Worm (Caenorhabditis elegans) whole organism, mixed stage, embryonic: ENCODE measurements around the gene cyp-31A2.

Experiments used
- M03D4.4 ChIP-seq: sonication (generic microtip); optimal IDR thresholded peaks from 2 replicates; lab custom pipeline; 2017; ENCODE audit warnings: mild to moderate bottlenecking, missing genetic modification characterization, missing compliant biosample characterization
- bed-3 ChIP-seq: fragments of 200-800 bp; sonication (Bioruptor generic); optimal IDR thresholded peaks from 3 replicates; lab custom pipeline; 2018; ENCODE audit warnings: mild to moderate bottlenecking, missing genetic modification characterization, moderate library complexity, missing compliant biosample characterization
- blmp-1 ChIP-seq: fragments of 150-350 bp; optimal IDR thresholded peaks from 2 replicates; lab custom pipeline; 2014; ENCODE audit warnings: missing biosample characterization, missing genetic modification characterization
- ceh-43 ChIP-seq: fragments of 200-800 bp; sonication (Bioruptor generic); optimal IDR thresholded peaks from 2 replicates; lab custom pipeline; 2018; ENCODE audit warnings: mild to moderate bottlenecking, missing genetic modification characterization, moderate library complexity, missing compliant biosample characterization
- ceh-83 ChIP-seq: fragments of 200-800 bp; sonication (Bioruptor generic); optimal IDR thresholded peaks from 2 replicates; lab custom pipeline; 2018; ENCODE audit warnings: mild to moderate bottlenecking, missing genetic modification characterization, missing compliant biosample characterization
- ces-1 ChIP-seq: fragments of 150-350 bp; optimal IDR thresholded peaks from 2 replicates; lab custom pipeline; 2014; ENCODE audit warnings: missing biosample characterization, missing genetic modification reagents, missing genetic modification characterization
- cnd-1 ChIP-seq: fragments of 200-800 bp; sonication (Bioruptor generic); optimal IDR thresholded peaks from 2 replicates; lab custom pipeline; 2018; ENCODE audit warnings: mild to moderate bottlenecking, missing genetic modification characterization, missing compliant biosample characterization
- drap-1 ChIP-seq: fragments of 200-800 bp; sonication (Bioruptor generic); optimal IDR thresholded peaks from 3 replicates; lab custom pipeline; 2018; ENCODE audit warnings: mild to moderate bottlenecking, missing genetic modification characterization, missing compliant biosample characterization
- elt-1 ChIP-seq: sonication (generic microtip); optimal IDR thresholded peaks from 2 replicates; lab custom pipeline; 2017; ENCODE audit warnings: missing genetic modification characterization, mild to moderate bottlenecking, missing compliant biosample characterization, antibody characterized with exemption, moderate library complexity, borderline replicate concordance; ENCODE audit not compliant: insufficient read depth
- elt-3 ChIP-seq: fragments of 150-350 bp; optimal IDR thresholded peaks from 2 replicates; lab custom pipeline; 2014; ENCODE audit warnings: missing biosample characterization, missing genetic modification characterization
- flh-1 ChIP-seq: fragments of 200-800 bp; sonication (Bioruptor generic); optimal IDR thresholded peaks from 2 replicates; lab custom pipeline; 2018; ENCODE audit warnings: mild to moderate bottlenecking, missing genetic modification characterization, moderate library complexity, missing compliant biosample characterization
- ham-2 ChIP-seq: fragments of 200-800 bp; sonication (Bioruptor generic); optimal IDR thresholded peaks from 2 replicates; lab custom pipeline; 2018; ENCODE audit warnings: mild to moderate bottlenecking, missing genetic modification characterization, missing compliant biosample characterization
- hlh-1 ChIP-seq: fragments of 150-350 bp; optimal IDR thresholded peaks from 2 replicates; lab custom pipeline; 2014; ENCODE audit warnings: missing biosample characterization, missing genetic modification reagents, missing genetic modification characterization
- lin-32 ChIP-seq: fragments of 200-800 bp; sonication (Bioruptor generic); optimal IDR thresholded peaks from 2 replicates; lab custom pipeline; 2018; ENCODE audit warnings: mild to moderate bottlenecking, missing genetic modification characterization, missing compliant biosample characterization
- lsy-2 ChIP-seq: fragments of 150-350 bp; optimal IDR thresholded peaks from 2 replicates; lab custom pipeline; 2014; ENCODE audit warnings: missing biosample characterization, missing genetic modification characterization
- mab-5 ChIP-seq: fragments of 150-350 bp; optimal IDR thresholded peaks from 2 replicates; lab custom pipeline; 2014; ENCODE audit warnings: missing biosample characterization, missing genetic modification characterization
- mep-1 ChIP-seq: fragments of 150-350 bp; optimal IDR thresholded peaks from 2 replicates; lab custom pipeline; 2017; ENCODE audit warnings: missing biosample characterization, missing genetic modification reagents, missing genetic modification characterization, inconsistent platforms
- nhr-2 ChIP-seq: fragments of 150-350 bp; optimal IDR thresholded peaks from 2 replicates; lab custom pipeline; 2014; ENCODE audit warnings: missing biosample characterization, missing genetic modification characterization
- nhr-237 ChIP-seq: fragments of 150-350 bp; optimal IDR thresholded peaks from 2 replicates; lab custom pipeline; 2014; ENCODE audit warnings: missing biosample characterization, missing genetic modification characterization
- nhr-28 ChIP-seq: fragments of 150-350 bp; optimal IDR thresholded peaks from 2 replicates; lab custom pipeline; 2014; ENCODE audit warnings: missing biosample characterization, missing genetic modification characterization
- pha-4 ChIP-seq: fragments of 150-350 bp; optimal IDR thresholded peaks from 2 replicates; lab custom pipeline; 2018; ENCODE audit warnings: missing biosample characterization, missing genetic modification reagents, missing genetic modification characterization
- snpc-4 ChIP-seq: fragments of 150-350 bp; optimal IDR thresholded peaks from 2 replicates; lab custom pipeline; 2014; ENCODE audit warnings: missing biosample characterization, missing genetic modification characterization
- sptf-1 ChIP-seq: sonication (generic microtip); optimal IDR thresholded peaks from 2 replicates; lab custom pipeline; 2017; ENCODE audit warnings: mild to moderate bottlenecking, missing genetic modification characterization, moderate library complexity, missing compliant biosample characterization
- unc-120 ChIP-seq: sonication (generic microtip); optimal IDR thresholded peaks from 2 replicates; lab custom pipeline; 2017; ENCODE audit warnings: missing genetic modification characterization, missing compliant biosample characterization; ENCODE audit not compliant: poor library complexity, severe bottlenecking
- unc-39 ChIP-seq: fragments of 150-350 bp; optimal IDR thresholded peaks from 2 replicates; lab custom pipeline; 2014; ENCODE audit warnings: missing biosample characterization, missing genetic modification characterization
- unc-62 ChIP-seq: fragments of 150-350 bp; optimal IDR thresholded peaks from 2 replicates; lab custom pipeline; 2014; ENCODE audit warnings: missing biosample characterization, missing genetic modification reagents, missing genetic modification characterization
- zip-8 ChIP-seq: fragments of 150-350 bp; optimal IDR thresholded peaks from 2 replicates; lab custom pipeline; 2014; ENCODE audit warnings: missing biosample characterization, missing genetic modification characterization
- ztf-11 ChIP-seq: fragments of 150-350 bp; optimal IDR thresholded peaks from 2 replicates; lab custom pipeline; 2014; ENCODE audit warnings: missing biosample characterization, missing genetic modification characterization

The cyp-31A2 gene

DNA sequence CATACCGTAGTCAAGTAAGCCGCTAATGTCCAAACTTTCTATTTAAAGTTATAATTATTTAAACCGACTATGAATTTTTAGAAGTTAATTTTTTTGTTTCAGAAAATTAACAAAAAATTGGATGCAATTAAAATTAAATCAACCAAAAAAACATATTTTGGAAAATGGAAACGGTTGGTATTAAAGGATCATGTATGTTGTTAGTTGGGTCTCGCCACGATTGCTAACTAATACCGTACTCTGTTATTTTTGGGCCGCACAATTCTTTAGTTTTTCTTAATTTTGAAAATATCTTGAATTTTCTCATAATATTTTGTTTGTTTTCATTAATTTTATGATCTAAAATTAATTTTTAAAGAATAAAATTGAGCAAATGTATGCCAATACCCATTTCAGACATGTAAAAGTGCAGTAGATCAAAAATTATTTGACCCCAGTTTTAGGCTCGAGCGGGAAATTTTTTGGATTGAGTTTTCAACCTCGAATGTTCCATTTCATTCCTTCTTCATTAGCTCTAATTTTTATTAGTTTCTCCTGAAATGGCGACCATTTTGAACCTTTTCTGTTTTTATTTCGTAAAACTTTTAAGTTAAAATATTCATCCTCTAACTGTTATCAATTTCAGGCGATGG lies 31.3 kb upstream of the cyp-31A2 start, which contains the start of gene cbd-1:
TSS of gene cbd-1 (plus strand) at position 626 of the 632 bp plus-strand sequence.
- TF ChIP-seq lin-32 (GFP tag; lab: Kevin White, UChicago): no peak
- TF ChIP-seq unc-120: no peak
- no peak for TF ChIP-seq M03D4.4
- TF ChIP-seq ceh-83 (GFP tag; lab: Kevin White, UChicago): no peak
- TF ChIP-seq ham-2 (GFP tag; lab: Kevin White, UChicago): no peak
- no peak for TF ChIP-seq mep-1 (tag; lab: Kevin White, UChicago)
- no peak for TF ChIP-seq elt-3 (tag; lab: Kevin White, UChicago)
- no peak for TF ChIP-seq mab-5 (tag; lab: Kevin White, UChicago)
- no peak for TF ChIP-seq nhr-2 (tag; lab: Kevin White, UChicago)
- no peak for TF ChIP-seq nhr-28 (tag; lab: Kevin White, UChicago)
- TF ChIP-seq hlh-1: no peak
- TF ChIP-seq unc-39 (tag; lab: Kevin White, UChicago): no peak
- TF ChIP-seq blmp-1: no peak
- TF ChIP-seq flh-1 (GFP tag; lab: Kevin White, UChicago): no peak

DNA sequence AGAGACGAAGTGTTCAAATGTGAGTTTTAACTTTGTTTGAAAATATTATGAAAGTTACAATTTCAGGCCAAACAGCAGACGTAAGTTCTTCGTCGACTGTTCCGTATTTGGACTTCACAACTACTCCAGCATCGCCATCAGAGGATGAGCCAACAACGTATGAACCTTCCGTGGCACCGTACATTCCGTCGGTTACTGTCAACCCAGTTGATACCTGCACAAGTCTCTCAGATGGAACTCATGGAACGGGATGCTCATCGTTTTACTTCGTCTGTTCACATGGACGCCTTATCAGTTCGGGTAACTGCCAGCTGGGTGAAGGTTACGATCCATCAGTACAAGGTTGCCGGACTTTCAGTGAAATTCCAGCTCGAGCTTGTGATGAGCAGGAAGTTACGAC lies 28.0 kb upstream of the cyp-31A2 start:
- TF ChIP-seq zip-8 (tag; lab: Kevin White, UChicago): no peak
- TF ChIP-seq elt-3 (tag; lab: Kevin White, UChicago): no peak
- no peak for TF ChIP-seq bed-3
- no peak for TF ChIP-seq nhr-237 (tag; lab: Kevin White, UChicago)
- no peak for TF ChIP-seq ceh-43 (GFP tag; lab: Kevin White, UChicago)
- no peak for TF ChIP-seq M03D4.4
- no peak for TF ChIP-seq pha-4 (tag; lab: Kevin White, UChicago)
- no peak for TF ChIP-seq lsy-2
- TF ChIP-seq elt-1 (tag; lab: Kevin White, UChicago): no peak
- no peak for TF ChIP-seq unc-39 (tag; lab: Kevin White, UChicago)
- no peak for TF ChIP-seq blmp-1

DNA sequence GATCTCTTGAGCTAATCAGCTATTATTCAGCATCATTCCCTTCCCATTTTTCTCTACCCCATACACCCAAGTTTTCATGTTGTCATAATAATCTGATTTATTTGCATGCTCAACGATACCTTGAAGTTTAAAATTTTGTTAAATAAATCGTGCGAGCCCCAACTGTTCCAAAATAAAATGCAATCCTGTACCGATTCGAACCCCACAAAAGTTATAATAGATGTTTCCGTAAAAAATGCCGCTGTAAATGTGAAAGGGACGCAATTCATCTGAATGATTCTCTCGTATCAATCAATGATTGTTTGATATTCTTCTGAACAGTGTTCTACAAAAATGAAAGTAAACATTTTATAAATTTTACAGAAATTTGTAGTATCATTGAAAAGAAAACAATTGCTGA lies 26.3 kb upstream of the cyp-31A2 start:
- no peak for TF ChIP-seq ceh-43 (GFP tag; lab: Kevin White, UChicago)

DNA sequence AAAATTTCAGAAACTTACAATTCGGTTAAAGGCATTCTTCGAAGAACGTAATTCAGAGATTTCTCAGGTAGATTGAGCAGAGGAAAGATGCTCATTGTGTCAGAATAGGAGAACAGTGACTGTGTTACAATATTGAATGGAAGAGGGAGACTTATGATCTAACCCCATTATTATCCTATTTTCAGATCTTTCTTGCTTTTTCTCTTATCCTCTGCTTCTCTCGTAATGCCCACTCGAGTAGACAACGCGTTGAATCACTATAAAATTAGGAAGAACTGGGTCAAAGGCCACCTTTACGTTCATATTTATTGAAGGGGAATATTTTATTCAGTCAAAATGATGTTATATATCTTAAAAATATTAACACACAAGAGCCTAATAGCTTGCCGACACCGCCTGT lies 24.5 kb upstream of the cyp-31A2 start, which contains the start of gene fbxb-76:
TSS of gene fbxb-76 (minus strand) at position 101 of the 400 bp plus-strand sequence.
- TF ChIP-seq bed-3 (no peak), sptf-1 (no peak), drap-1 (GFP tag; lab: Kevin White, UChicago) (no peak), elt-1 (tag; lab: Kevin White, UChicago) (no peak), lsy-2 (no peak), flh-1 (GFP tag; lab: Kevin White, UChicago) (no peak)

DNA sequence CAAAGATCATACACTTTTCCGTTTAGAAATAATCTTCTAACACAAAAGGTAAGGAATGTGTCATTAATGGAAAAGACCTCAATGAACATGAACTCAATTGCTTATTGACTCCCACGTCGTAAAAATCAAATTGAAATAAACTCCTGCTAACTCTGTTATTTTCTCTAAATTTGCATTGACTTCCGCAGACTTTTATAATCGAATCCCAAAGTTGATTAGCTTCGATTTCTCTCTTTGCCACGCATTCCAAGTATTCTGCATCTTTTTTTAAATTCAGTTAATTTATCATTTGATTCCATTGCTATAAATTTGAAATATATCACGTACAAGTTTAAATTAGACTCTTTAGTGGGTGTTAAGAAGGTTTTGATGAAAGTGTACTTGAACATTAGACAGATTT lies 15.1 kb upstream of the cyp-31A2 start:
- TF ChIP-seq snpc-4 (tag; lab: Kevin White, UChicago) (no peak), ces-1 (GFP tag; lab: Kevin White, UChicago) (peak; percentile 49)
- TF ChIP-seq, all 35 proteins: peak for 1

DNA sequence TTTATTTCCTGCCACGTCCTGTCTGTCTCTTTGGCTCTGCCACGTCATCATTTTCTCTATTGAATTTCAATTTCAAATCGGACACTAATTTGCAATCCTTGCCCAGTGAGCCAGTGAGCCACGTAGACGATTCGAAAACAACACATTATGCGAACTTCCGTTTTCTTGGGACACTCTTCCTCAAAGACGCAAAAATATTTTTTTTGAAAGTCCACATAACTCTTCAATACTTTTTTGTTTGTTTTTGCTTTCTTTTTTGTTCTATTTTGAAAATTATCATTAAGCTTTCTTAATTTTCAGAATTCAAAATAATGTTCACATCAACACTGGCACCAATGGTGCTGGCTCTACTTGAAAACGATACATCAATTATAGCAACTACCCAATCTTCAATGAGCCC lies 9.5 kb upstream of the cyp-31A2 start, which contains the start of gene tag-89:
TSS of gene tag-89 (plus strand) at position 301 of the 400 bp plus-strand sequence.
- TF ChIP-seq nhr-28 (tag; lab: Kevin White, UChicago) (no peak), lin-32 (GFP tag; lab: Kevin White, UChicago) (no peak), M03D4.4 (no peak), flh-1 (GFP tag; lab: Kevin White, UChicago) (no peak), pha-4 (tag; lab: Kevin White, UChicago) (no peak), unc-62 (GFP tag; lab: Kevin White, UChicago) (no peak), cnd-1 (tag; lab: Kevin White, UChicago) (no peak), ceh-43 (GFP tag; lab: Kevin White, UChicago) (no peak), ham-2 (GFP tag; lab: Kevin White, UChicago) (no peak), ztf-11 (tag; lab: Kevin White, UChicago) (no peak)
